Worm (Caenorhabditis elegans): ENCODE results near the gene lido-17.

Gene lido-17

DNA sequence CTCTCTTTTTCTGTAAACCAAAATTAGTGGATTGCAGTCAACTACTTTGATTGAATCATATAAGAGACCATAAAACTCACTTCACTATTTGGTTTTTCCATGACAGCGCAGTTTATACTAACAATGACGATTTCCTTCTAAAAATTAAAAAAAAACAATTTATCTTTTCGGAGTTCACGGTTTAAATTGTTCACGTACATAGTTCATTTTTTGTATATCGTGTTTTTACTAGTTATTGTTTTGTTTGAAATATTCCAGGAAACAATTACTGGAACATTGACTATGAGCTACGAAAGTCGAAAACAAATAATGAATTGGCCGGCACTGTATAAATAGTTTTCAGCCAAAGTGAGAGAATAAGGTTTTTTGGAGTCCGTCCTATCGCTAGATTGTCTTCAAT, at the start of gene lido-17:
Gene lido-17 (minus strand): TSS at position 101 of the 400 bp plus-strand sequence.
- TF ChIP-seq dao-5 (tag; optimal IDR thresholded peaks at IDR 0.05), result no peak
- no peak for TF ChIP-seq W03F9.2 (tag; optimal IDR thresholded peaks at IDR 0.05)
- TF ChIP-seq him-1 (tag; optimal IDR thresholded peaks at IDR 0.05), result no peak

DNA sequence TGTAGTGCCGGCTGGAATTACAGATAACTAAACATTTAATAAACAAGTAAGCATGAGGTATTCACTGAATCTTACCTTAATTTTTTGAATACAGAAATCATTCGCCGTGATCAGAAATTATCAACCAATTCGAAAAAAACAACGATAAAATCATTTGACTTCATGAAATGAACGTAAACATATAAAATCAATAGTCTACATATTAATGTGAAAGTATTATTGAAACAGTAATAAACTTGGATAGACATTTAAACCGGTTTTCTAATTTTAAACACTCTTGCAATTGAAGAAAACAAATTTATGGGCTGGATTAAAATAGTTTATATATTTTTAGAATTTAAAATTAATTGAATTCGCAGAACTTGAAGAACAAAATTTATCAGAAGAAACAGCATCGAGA, 49.2 kb upstream of the lido-17 start, which contains the start of gene chil-16:
Gene chil-16 (minus strand): TSS at position 101 of the 400 bp plus-strand sequence.
- no peak for TF ChIP-seq dao-5 (tag; optimal IDR thresholded peaks at IDR 0.05)
- no peak for TF ChIP-seq W03F9.2 (tag; optimal IDR thresholded peaks at IDR 0.05)
- TF ChIP-seq him-1 (tag; optimal IDR thresholded peaks at IDR 0.05), result no peak

DNA sequence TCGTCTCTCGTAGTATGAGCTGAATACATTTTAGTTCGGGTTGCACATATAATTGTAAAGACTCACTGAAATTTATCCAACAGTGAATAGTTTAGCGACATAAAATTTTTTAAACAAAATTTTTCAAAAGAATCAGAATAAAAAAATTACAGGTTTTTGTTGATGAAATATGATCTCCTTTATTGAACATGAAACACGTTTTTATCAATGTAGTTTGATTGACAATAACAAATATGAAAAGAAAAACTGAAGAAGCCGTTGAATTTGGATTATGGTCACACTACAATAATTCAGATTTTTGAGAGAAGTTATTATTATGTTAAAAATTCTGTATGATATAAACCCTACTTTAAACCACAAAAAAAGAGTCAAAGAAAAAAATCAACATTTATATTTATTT, 47.4 kb upstream of the lido-17 start, which contains the start of gene chil-17:
Gene chil-17 (minus strand): TSS at position 101 of the 400 bp plus-strand sequence.
- TF ChIP-seq W03F9.2 (tag; optimal IDR thresholded peaks at IDR 0.05), result no peak
- TF ChIP-seq dao-5 (tag; optimal IDR thresholded peaks at IDR 0.05), result no peak
- TF ChIP-seq him-1 (tag; optimal IDR thresholded peaks at IDR 0.05), result no peak

DNA sequence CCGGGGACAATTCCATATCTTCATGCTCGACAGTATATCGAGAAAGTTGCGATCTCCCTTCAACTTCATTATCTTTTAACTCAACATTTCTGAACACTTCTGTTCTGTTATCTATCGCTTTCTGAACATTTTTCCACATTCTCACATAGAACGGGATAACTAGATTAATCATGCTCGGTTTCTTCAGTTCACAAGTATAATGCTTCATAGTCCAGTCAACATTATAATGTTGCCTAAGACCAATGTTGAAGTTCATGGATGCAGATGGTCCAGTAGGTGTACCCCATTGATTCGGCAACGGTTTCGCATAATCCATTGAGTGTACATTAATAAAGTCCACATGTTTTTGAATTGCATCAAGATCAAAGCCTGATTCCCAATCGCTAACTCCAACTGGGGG, 46.2 kb upstream of the lido-17 start:
- no peak for TF ChIP-seq dao-5 (tag; optimal IDR thresholded peaks at IDR 0.05)
- no peak for TF ChIP-seq him-1 (tag; optimal IDR thresholded peaks at IDR 0.05)
- TF ChIP-seq W03F9.2 (tag; optimal IDR thresholded peaks at IDR 0.05), result no peak

DNA sequence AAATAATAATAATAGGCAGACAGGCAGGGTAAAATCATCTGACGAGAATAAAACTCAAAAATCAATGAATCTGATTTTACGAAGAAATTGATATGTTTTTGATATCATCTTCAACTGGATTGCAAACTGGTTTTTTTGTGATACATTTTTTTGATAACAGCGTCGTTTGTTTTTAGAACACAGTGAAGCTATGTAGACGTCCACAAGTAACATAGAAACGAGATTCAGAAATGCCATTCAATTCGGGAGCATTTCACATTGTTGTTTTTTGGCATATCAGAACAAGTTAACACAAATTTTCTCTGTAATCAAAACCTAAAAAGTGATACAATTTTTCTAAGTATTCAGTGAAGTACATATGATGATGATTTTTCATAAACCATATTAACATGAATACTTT, 45.6 kb upstream of the lido-17 start, which contains the start of gene chil-13:
Gene chil-13 (minus strand): TSS at position 101 of the 400 bp plus-strand sequence.
- TF ChIP-seq dao-5 (tag; optimal IDR thresholded peaks at IDR 0.05) (no peak), him-1 (tag; optimal IDR thresholded peaks at IDR 0.05) (no peak), W03F9.2 (tag; optimal IDR thresholded peaks at IDR 0.05) (no peak)

DNA sequence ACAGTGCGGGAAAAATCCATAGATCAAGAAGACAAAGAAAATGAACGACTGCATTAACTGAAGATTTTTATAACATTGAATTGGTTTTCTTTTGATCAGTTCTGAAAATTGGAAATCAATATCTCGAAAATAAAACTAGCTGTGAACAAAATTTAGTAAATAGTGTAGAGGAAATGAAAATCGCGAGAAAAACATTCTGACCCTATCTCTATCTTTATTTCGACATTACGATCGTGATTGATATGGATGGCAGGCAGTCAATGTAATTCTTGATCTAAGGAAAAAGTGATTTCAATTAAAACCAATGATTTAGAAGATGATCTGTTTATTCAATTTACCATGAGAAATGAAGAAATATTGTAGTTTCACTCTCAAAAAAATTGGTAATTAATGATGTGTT, 43.4 kb upstream of the lido-17 start, which contains the start of gene kin-16:
Gene kin-16 (minus strand): TSS at position 101 of the 400 bp plus-strand sequence.
- TF ChIP-seq dao-5 (tag; optimal IDR thresholded peaks at IDR 0.05), result no peak
- TF ChIP-seq W03F9.2 (tag; optimal IDR thresholded peaks at IDR 0.05), result no peak
- no peak for TF ChIP-seq him-1 (tag; optimal IDR thresholded peaks at IDR 0.05)

DNA sequence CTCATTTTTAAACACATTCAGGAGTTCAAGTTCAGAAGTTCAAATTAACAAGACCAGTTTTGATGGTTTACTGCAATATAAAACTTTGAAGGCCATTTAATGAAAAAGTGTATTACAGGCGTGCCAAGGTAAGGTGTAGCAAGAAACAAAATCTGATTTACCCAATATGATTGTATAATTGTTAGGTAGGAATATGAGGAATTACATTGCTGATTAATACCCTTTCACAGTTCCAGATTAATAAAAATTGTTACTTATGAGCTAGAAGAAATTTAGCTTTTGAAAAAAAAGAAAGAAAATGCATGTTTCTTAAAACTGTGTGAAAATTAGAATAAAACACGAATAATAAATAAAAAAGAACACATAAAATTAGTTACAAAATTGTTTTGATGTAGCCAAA, 41.0 kb upstream of the lido-17 start, which contains the start of gene kin-15:
Gene kin-15 (minus strand): TSS at position 101 of the 400 bp plus-strand sequence.
- no peak for TF ChIP-seq W03F9.2 (tag; optimal IDR thresholded peaks at IDR 0.05)

DNA sequence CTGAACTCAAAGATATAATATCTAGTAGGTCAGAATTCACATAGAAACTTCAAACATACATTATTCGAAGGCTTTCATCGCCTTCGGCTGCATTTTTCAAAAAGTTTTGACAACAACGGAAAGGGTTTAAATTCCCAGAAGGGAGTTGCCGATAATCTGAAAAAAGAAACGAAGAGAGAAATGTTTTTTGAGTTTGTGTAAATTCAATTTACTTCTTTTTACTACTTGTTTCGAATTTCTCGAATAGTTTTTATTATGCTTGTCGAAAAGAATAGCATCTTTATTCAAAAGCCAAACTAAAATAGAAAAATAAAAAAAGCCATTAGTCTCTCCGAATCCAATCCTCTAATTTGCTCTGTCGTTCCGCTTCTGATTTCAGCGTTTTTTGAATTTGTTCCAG, 38.5 kb upstream of the lido-17 start:
- no peak for TF ChIP-seq W03F9.2 (tag; optimal IDR thresholded peaks at IDR 0.05)
- TF ChIP-seq him-1 (tag; optimal IDR thresholded peaks at IDR 0.05), result no peak
- TF ChIP-seq dao-5 (tag; optimal IDR thresholded peaks at IDR 0.05), result no peak

DNA sequence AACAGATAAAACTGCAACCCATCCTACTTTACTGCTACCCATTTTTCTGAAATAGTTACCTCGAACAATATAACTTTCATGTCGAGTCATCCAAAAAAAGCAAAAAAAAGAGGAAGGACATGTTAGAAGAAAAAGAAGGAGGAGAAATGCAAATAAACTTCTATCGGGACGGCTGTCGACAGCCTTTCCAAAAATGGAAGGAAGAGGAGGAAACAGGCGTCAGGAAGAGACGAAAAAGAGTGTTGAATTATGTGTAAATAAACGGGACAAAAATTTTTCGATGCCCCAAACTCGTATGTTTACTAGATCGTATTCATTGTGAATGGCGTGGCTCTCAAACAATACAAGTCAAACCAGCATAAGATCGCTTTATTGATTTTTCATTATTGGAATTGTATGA, 35.0 kb upstream of the lido-17 start, which contains the start of gene M176.5:
Gene M176.5 (minus strand): TSS at position 101 of the 400 bp plus-strand sequence.
- TF ChIP-seq him-1 (tag; optimal IDR thresholded peaks at IDR 0.05) (no peak), W03F9.2 (tag; optimal IDR thresholded peaks at IDR 0.05) (no peak), dao-5 (tag; optimal IDR thresholded peaks at IDR 0.05) (no peak)

DNA sequence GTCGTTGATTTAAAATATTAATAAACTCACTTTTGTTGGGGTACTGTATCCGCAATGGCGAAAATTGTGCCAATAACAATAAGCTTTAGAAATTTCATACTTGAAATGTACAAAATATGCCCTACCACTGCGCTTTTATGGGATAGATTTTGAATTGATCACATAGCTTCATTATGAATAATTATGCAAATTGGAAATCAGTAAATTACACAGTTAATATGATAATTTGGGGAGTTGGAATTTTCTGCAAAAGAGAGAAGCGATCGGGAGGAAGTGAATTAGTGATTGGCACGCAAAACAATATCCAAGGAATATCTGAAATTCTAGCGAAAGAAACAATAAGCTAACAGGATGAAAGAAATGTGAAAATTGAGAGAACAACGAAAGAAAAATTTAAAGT, 33.5 kb upstream of the lido-17 start, which contains the start of gene M176.10:
Gene M176.10 (minus strand): TSS at position 101 of the 400 bp plus-strand sequence.
- TF ChIP-seq dao-5 (tag; optimal IDR thresholded peaks at IDR 0.05), result no peak
- TF ChIP-seq W03F9.2 (tag; optimal IDR thresholded peaks at IDR 0.05), result no peak
- no peak for TF ChIP-seq him-1 (tag; optimal IDR thresholded peaks at IDR 0.05)

DNA sequence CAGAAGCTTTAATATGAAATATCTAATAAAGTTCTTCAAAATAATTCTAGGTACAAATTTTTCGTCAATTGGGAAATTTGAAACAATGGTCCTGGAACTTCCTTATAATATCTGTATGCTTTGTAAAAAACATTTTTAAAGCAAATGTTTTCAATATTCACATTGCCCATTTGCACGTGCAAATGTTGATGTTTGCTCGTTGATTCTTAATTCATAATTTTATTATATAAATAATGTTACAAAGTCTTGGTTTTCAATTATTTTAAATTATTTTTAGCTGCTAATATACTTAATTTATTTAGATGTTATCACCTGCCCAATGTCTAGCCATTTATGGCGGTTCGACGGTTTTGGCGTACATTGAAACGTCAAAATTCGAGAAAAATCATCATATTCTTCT, 29.3 kb upstream of the lido-17 start, which contains the start of gene M176.11:
Gene M176.11 (plus strand): TSS at position 301 of the 400 bp plus-strand sequence.
- TF ChIP-seq W03F9.2 (tag; optimal IDR thresholded peaks at IDR 0.05), result no peak
- TF ChIP-seq him-1 (tag; optimal IDR thresholded peaks at IDR 0.05), result no peak
- TF ChIP-seq dao-5 (tag; optimal IDR thresholded peaks at IDR 0.05), result no peak

DNA sequence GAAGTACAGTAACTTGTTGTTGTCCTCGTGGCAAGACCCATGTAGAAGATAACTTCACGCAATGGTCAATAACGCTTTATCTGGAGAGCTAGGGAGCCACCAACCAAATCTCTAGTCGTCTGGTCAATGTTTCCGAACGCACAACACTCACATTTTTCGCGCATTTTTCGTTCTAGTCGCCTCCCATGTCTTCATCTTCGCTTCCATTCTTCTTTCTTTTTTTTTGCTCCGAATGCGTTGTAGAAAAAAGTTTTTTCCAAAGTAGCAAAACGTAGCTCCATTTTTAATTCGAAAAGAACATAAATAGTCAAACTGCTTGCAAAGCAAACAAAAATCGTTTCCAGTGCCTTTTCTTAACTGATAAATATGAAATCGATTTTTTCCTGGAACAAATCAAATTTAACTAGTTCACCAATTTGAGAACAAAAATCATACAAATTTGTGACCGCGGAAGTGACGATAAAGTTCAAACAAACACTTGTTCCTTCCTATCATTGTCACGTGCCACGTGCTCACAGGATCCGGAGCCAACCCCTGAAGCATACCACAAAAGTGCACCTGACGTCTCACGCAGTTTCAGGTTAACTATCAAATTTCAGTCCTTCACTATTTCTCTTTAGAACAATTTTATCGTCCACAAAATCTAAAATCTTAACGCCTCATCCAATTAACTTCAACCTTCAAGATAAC, 26.4 kb upstream of the lido-17 start:
- no peak for TF ChIP-seq W03F9.2 (tag; optimal IDR thresholded peaks at IDR 0.05)
- no peak for TF ChIP-seq him-1 (tag; optimal IDR thresholded peaks at IDR 0.05)
- TF ChIP-seq dao-5 (tag; optimal IDR thresholded peaks at IDR 0.05), result no peak

DNA sequence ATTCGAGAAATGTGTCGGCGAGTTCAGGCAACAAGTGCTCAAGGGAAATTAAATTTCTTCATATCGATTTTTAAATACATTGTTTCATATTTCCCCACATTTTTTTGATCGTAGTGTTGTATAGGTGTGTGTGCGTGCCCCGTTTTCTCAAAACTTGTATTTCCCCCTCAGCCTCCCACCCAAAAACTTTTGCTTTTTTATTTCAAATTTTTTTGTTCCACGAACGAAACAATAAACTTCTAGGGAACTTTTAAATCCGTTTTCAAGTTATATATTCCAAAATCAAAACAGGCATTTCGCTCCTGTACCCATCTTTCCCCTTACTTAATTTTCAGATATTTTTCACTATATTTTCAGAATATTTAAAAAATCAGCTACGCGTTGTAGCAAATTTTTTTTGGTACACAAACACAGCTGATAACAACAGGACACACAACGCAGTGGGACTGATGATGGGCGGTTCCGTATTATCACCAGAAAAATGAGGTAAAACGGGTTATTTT, 25.5 kb upstream of the lido-17 start, which contains the start of the genes M176.4 and M176.16:
Gene M176.4 (plus strand): TSS at position 301 of the 503 bp plus-strand sequence.
Gene M176.16 (plus strand): TSS at position 453 of the 503 bp plus-strand sequence.
- TF ChIP-seq him-1 (tag; optimal IDR thresholded peaks at IDR 0.05), result no peak
- TF ChIP-seq W03F9.2 (tag; optimal IDR thresholded peaks at IDR 0.05), result no peak
- no peak for TF ChIP-seq dao-5 (tag; optimal IDR thresholded peaks at IDR 0.05)
